Worm (Caenorhabditis elegans) whole organism, early embryonic: ENCODE results near the gene T02C12.5.

Experiments
- pes-1 ChIP-seq: fragments of 200-800 bp; sonication (Bioruptor generic); IDR thresholded peaks from 2 replicates; pipeline ENCODE4 v1.3.6; 2022; ENCODE audit warnings: missing genetic modification reagents, missing genetic modification characterization, missing compliant biosample characterization
- tbx-37 ChIP-seq: fragments of 200-800 bp; sonication (Bioruptor generic); conservative IDR thresholded peaks from 2 replicates; pipeline ENCODE4 v1.3.6; 2022; ENCODE audit warnings: missing genetic modification reagents, missing genetic modification characterization, missing compliant biosample characterization

DNA sequence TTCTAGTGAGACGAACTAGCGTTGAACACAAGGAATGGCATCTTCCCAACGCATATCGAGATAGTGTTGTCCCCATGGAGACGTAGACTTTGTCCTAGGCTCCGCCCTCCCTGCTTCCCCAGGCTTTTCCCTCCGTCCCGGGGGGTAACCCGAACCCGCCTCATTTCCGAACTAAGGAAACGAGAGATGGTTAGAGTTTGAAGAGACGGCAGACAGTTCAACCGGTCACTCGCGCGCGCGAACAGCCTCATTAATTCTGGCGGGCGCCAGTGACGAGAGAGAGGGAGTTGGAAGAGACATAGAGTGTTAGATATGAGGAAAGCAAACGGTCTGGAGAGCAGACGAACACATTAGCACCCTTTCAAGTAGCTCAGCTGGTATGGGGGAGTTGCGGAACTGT lies 9.4 kb upstream of the T02C12.5 start:
- TF ChIP-seq pes-1 (GFP tag; lab: Robert Waterston, UW) (no peak), tbx-37 (GFP tag; lab: Robert Waterston, UW) (no peak)
